Fruit fly (Drosophila melanogaster) whole organism, embryonic: Measurements from ENCODE around the gene Caper.

Source experiments
- Abd-B ChIP-seq: fragments of 200-800 bp; sonication (Bioruptor generic); optimal IDR thresholded peaks from 2 replicates; lab custom pipeline; 2018; ENCODE audit warnings: missing biosample characterization, mild to moderate bottlenecking, missing genetic modification characterization, moderate library complexity
- Blimp-1 ChIP-seq: fragments of 200-800 bp; sonication (Bioruptor generic); optimal IDR thresholded peaks from 3 replicates; lab custom pipeline; 2018; ENCODE audit warnings: missing biosample characterization, missing genetic modification characterization, mild to moderate bottlenecking, moderate library complexity, missing genetic modification reagents
- CG10274 ChIP-seq: fragments of 200-800 bp; sonication (Bioruptor generic); optimal IDR thresholded peaks from 3 replicates; lab custom pipeline; 2017; ENCODE audit warnings: missing biosample characterization, mild to moderate bottlenecking, missing genetic modification characterization
- CG10321 ChIP-seq: fragments of 200-800 bp; sonication (Bioruptor generic); IDR thresholded peaks from 2 replicates; pipeline ENCODE4 v1.3.6; 2022; ENCODE audit warnings: missing biosample characterization, missing genetic modification characterization
- CG10431 ChIP-seq: fragments of 200-800 bp; sonication (Bioruptor generic); optimal IDR thresholded peaks from 3 replicates; lab custom pipeline; 2018; ENCODE audit warnings: missing biosample characterization, mild to moderate bottlenecking, missing genetic modification characterization
- CG13894 ChIP-seq: fragments of 200-800 bp; sonication (Bioruptor generic); optimal IDR thresholded peaks from 3 replicates; lab custom pipeline; 2018; ENCODE audit warnings: missing biosample characterization, mild to moderate bottlenecking, missing genetic modification characterization, moderate library complexity
- CG15269 ChIP-seq: fragments of 200-800 bp; sonication (Bioruptor generic); optimal IDR thresholded peaks from 2 replicates; lab custom pipeline; 2018; ENCODE audit warnings: missing biosample characterization, mild to moderate bottlenecking, missing genetic modification characterization, moderate library complexity
- CG1603 ChIP-seq: fragments of 200-800 bp; sonication (Bioruptor generic); optimal IDR thresholded peaks from 2 replicates; lab custom pipeline; 2019; ENCODE audit warnings: missing biosample characterization, mild to moderate bottlenecking, missing genetic modification characterization, moderate library complexity
- CG30403 ChIP-seq: fragments of 200-800 bp; sonication (Bioruptor generic); optimal IDR thresholded peaks from 3 replicates; lab custom pipeline; 2016; ENCODE audit warnings: missing biosample characterization, missing genetic modification characterization
- CG31441 ChIP-seq: fragments of 200-800 bp; sonication (Bioruptor generic); IDR thresholded peaks from 2 replicates; pipeline ENCODE4 v1.3.6; 2022; ENCODE audit warnings: missing biosample characterization, missing genetic modification characterization
- CG32772 ChIP-seq: fragments of 200-800 bp; sonication (Bioruptor generic); IDR thresholded peaks from 2 replicates; pipeline ENCODE4 v1.3.6; 2022; ENCODE audit warnings: missing biosample characterization, missing genetic modification characterization
- CG34422 ChIP-seq: fragments of 200-800 bp; sonication (Bioruptor generic); IDR thresholded peaks from 3 replicates; pipeline ENCODE4 v1.3.6; 2022; ENCODE audit warnings: missing biosample characterization, missing genetic modification characterization
- CG42726 ChIP-seq: fragments of 200-800 bp; sonication (Bioruptor generic); IDR thresholded peaks from 2 replicates; pipeline ENCODE4 v1.3.6; 2022; ENCODE audit warnings: missing biosample characterization, missing genetic modification characterization; ENCODE audit not compliant: partially characterized antibody
- CG4820 ChIP-seq: fragments of 200-800 bp; sonication (Bioruptor generic); optimal IDR thresholded peaks from 3 replicates; lab custom pipeline; 2016; ENCODE audit warnings: missing biosample characterization, missing genetic modification characterization
- CG8359 ChIP-seq: fragments of 200-800 bp; sonication (Bioruptor generic); optimal IDR thresholded peaks from 2 replicates; lab custom pipeline; 2017; ENCODE audit warnings: missing biosample characterization, mild to moderate bottlenecking, missing genetic modification characterization, borderline replicate concordance
- CG9797 ChIP-seq: fragments of 200-800 bp; sonication (Bioruptor generic); optimal IDR thresholded peaks from 3 replicates; lab custom pipeline; 2018; ENCODE audit warnings: missing biosample characterization, mild to moderate bottlenecking, missing genetic modification characterization
- CHES-1-like ChIP-seq: fragments of 200-800 bp; sonication (Bioruptor generic); optimal IDR thresholded peaks from 2 replicates; lab custom pipeline; 2016; ENCODE audit warnings: missing biosample characterization, missing genetic modification characterization
- Drgx ChIP-seq: fragments of 200-800 bp; sonication (Bioruptor generic); IDR thresholded peaks from 2 replicates; pipeline ENCODE4 v1.3.6; 2022; ENCODE audit warnings: missing biosample characterization, missing genetic modification characterization
- E2f1 ChIP-seq: fragments of 200-800 bp; sonication (Bioruptor generic); IDR thresholded peaks from 2 replicates; pipeline ENCODE4 v1.3.6; 2022; ENCODE audit warnings: missing biosample characterization, missing genetic modification characterization
- Fer1 ChIP-seq: fragments of 200-800 bp; sonication (Bioruptor generic); optimal IDR thresholded peaks from 2 replicates; lab custom pipeline; 2017; ENCODE audit warnings: missing biosample characterization, mild to moderate bottlenecking, missing genetic modification characterization
- Gsc ChIP-seq: fragments of 200-800 bp; sonication (Bioruptor generic); IDR thresholded peaks from 2 replicates; pipeline ENCODE4 v1.3.6; 2022; ENCODE audit warnings: missing biosample characterization, missing genetic modification characterization
- HLH54F ChIP-seq: fragments of 200-800 bp; sonication (Bioruptor generic); optimal IDR thresholded peaks from 3 replicates; lab custom pipeline; 2016; ENCODE audit warnings: missing biosample characterization, missing genetic modification characterization
- Hmr ChIP-seq: fragments of 200-800 bp; sonication (Bioruptor generic); optimal IDR thresholded peaks from 3 replicates; lab custom pipeline; 2017; ENCODE audit warnings: mild to moderate bottlenecking, missing biosample characterization, missing genetic modification reagents, missing genetic modification characterization
- Meics ChIP-seq: fragments of 200-800 bp; sonication (Bioruptor generic); optimal IDR thresholded peaks from 2 replicates; lab custom pipeline; 2017; ENCODE audit warnings: missing biosample characterization, mild to moderate bottlenecking, missing genetic modification characterization
- PHDP ChIP-seq: fragments of 200-800 bp; sonication (Bioruptor generic); optimal IDR thresholded peaks from 3 replicates; lab custom pipeline; 2018; ENCODE audit warnings: missing biosample characterization, mild to moderate bottlenecking, missing genetic modification characterization, moderate library complexity
- Sox102F ChIP-seq: fragments of 200-800 bp; sonication (Bioruptor generic); optimal IDR thresholded peaks from 2 replicates; lab custom pipeline; 2018; ENCODE audit warnings: missing biosample characterization, mild to moderate bottlenecking, missing genetic modification characterization, moderate library complexity
- Taf1 ChIP-seq: fragments of 200-800 bp; sonication (Bioruptor generic); IDR thresholded peaks from 2 replicates; pipeline ENCODE4 v1.3.6; 2022; ENCODE audit warnings: missing biosample characterization, missing genetic modification characterization
- Xrp1 ChIP-seq: fragments of 200-800 bp; sonication (Bioruptor generic); IDR thresholded peaks from 2 replicates; pipeline ENCODE4 v1.3.6; 2022; ENCODE audit warnings: missing biosample characterization, missing genetic modification characterization
- az2 ChIP-seq: fragments of 200-800 bp; sonication (Bioruptor generic); optimal IDR thresholded peaks from 3 replicates; lab custom pipeline; 2016; ENCODE audit warnings: missing biosample characterization, missing genetic modification characterization
- cg ChIP-seq: fragments of 200-800 bp; sonication (Bioruptor generic); optimal IDR thresholded peaks from 3 replicates; lab custom pipeline; 2019; ENCODE audit warnings: missing biosample characterization, mild to moderate bottlenecking, missing genetic modification characterization, moderate library complexity
- dmrt11E ChIP-seq: fragments of 200-800 bp; sonication (Bioruptor generic); optimal IDR thresholded peaks from 3 replicates; lab custom pipeline; 2018; ENCODE audit warnings: missing biosample characterization, mild to moderate bottlenecking, missing genetic modification characterization, moderate library complexity
- eyg ChIP-seq: fragments of 200-800 bp; sonication (Bioruptor generic); optimal IDR thresholded peaks from 3 replicates; lab custom pipeline; 2016; ENCODE audit warnings: missing biosample characterization, missing genetic modification characterization
- gt ChIP-seq: fragments of 200-800 bp; sonication (Bioruptor generic); IDR thresholded peaks from 2 replicates; pipeline ENCODE4 v1.3.6; 2022; ENCODE audit warnings: missing biosample characterization, missing genetic modification characterization
- ind ChIP-seq: fragments of 200-800 bp; sonication (Bioruptor generic); optimal IDR thresholded peaks from 3 replicates; lab custom pipeline; 2016; ENCODE audit warnings: missing biosample characterization, missing genetic modification characterization
- inv ChIP-seq: fragments of 200-800 bp; sonication (Bioruptor generic); IDR thresholded peaks from 2 replicates; pipeline ENCODE4 v1.3.6; 2022; ENCODE audit warnings: missing biosample characterization, missing genetic modification characterization; ENCODE audit not compliant: partially characterized antibody
- lov ChIP-seq, 2 experiments: fragments of 200-800 bp in 1 of 2; fragments of >200 bp in 1 of 2; sonication (Bioruptor generic) in 1 of 2; IDR thresholded peaks in 1 of 2; optimal IDR thresholded peaks in 1 of 2; 2 replicates in 1 of 2; 3 replicates in 1 of 2; pipeline versions ENCODE4 v1.3.6 to Lab custom; 2017 to 2022; ENCODE audit warnings: missing biosample characterization in 1 of 2, missing genetic modification characterization in 1 of 2
- nmo ChIP-seq: fragments of 200-800 bp; sonication (Bioruptor generic); optimal IDR thresholded peaks from 2 replicates; lab custom pipeline; 2018; ENCODE audit warnings: missing biosample characterization, mild to moderate bottlenecking, missing genetic modification characterization, moderate library complexity
- phol ChIP-seq: fragments of 200-800 bp; sonication (Bioruptor generic); optimal IDR thresholded peaks from 3 replicates; lab custom pipeline; 2018; ENCODE audit warnings: missing biosample characterization, mild to moderate bottlenecking, missing genetic modification characterization, moderate library complexity
- pum ChIP-seq: fragments of 200-800 bp; sonication (Bioruptor generic); optimal IDR thresholded peaks from 2 replicates; lab custom pipeline; 2016; ENCODE audit warnings: missing biosample characterization, missing genetic modification characterization
- sens ChIP-seq: fragments of 200-800 bp; sonication (Bioruptor generic); peaks from one replicate; lab custom pipeline; 2016; ENCODE audit warnings: missing biosample characterization, missing genetic modification characterization
- sob ChIP-seq: fragments of 200-800 bp; sonication (Bioruptor generic); IDR thresholded peaks from 2 replicates; pipeline ENCODE4 v1.3.6; 2022; ENCODE audit warnings: missing biosample characterization, missing genetic modification characterization
- twi ChIP-seq: fragments of 200-800 bp; optimal IDR thresholded peaks from 2 replicates; lab custom pipeline; 2019; ENCODE audit warnings: missing biosample characterization, mild to moderate bottlenecking, missing genetic modification characterization, moderate library complexity
- unpg ChIP-seq: fragments of 200-800 bp; sonication (Bioruptor generic); optimal IDR thresholded peaks from 3 replicates; lab custom pipeline; 2018; ENCODE audit warnings: missing biosample characterization, mild to moderate bottlenecking, missing genetic modification characterization, moderate library complexity
- vvl ChIP-seq: fragments of 200-800 bp; sonication (Bioruptor generic); IDR thresholded peaks from 2 replicates; pipeline ENCODE4 v1.3.6; 2022; ENCODE audit warnings: missing biosample characterization, missing genetic modification characterization
- zen ChIP-seq: fragments of 200-800 bp; sonication (Bioruptor generic); optimal IDR thresholded peaks from 3 replicates; lab custom pipeline; 2018; ENCODE audit warnings: missing biosample characterization, mild to moderate bottlenecking, missing genetic modification characterization, moderate library complexity

Gene Caper

dm6 chr2L:7073011-7073410 is 40.5 kb downstream of the Caper start (continued):
- TF ChIP-seq sob: no peak; the same call in 1 of the 2 replicates
- peak; percentile 27 for TF ChIP-seq CG30403
- TF ChIP-seq lov (optimal IDR thresholded peaks at IDR 0.05; lab: Kevin White, UChicago): no peak
- 0 out of 3 replicates have a peak, but pooled peaks have one; percentile 51 for TF ChIP-seq lov (GFP tag; IDR thresholded peaks at IDR 0.05; lab: Robert Waterston, UW)
- no peak for TF ChIP-seq CG10321 (GFP tag; lab: Robert Waterston, UW)
- TF ChIP-seq Abd-B (GFP tag; lab: Kevin White, UChicago): peak; percentile 10
- 0 out of 2 replicates have a peak, but pooled peaks have one; percentile 23 for TF ChIP-seq CG31441 (GFP tag; lab: Robert Waterston, UW)
- no peak for TF ChIP-seq CG42726 (GFP tag; lab: Robert Waterston, UW)
- TF ChIP-seq nmo: peak; percentile 1
- TF ChIP-seq Taf1 (GFP tag; lab: Robert Waterston, UW): no peak
- TF ChIP-seq az2 (GFP tag; lab: Kevin White, UChicago): peak; percentile 25
- no peak for TF ChIP-seq Gsc (GFP tag; lab: Robert Waterston, UW)
- TF ChIP-seq Hmr (GFP tag; lab: Kevin White, UChicago): peak; percentile 25
- no peak for TF ChIP-seq cg (GFP tag; lab: Kevin White, UChicago)
- TF ChIP-seq CG4820 (GFP tag; lab: Kevin White, UChicago): no peak
- TF ChIP-seq CG1603 (tag; lab: Kevin White, UChicago): peak; percentile 39
- TF ChIP-seq CG34422 (GFP tag; lab: Robert Waterston, UW): 0 out of 3 replicates have a peak, but pooled peaks have one; percentile 8
- TF ChIP-seq CHES-1-like (GFP tag; lab: Kevin White, UChicago): no peak
- peak; percentile 21 for TF ChIP-seq ind (GFP tag; lab: Kevin White, UChicago)
- no peak for TF ChIP-seq CG10431
- no peak for TF ChIP-seq twi (tag; lab: Kevin White, UChicago)
- peak; percentile 45 for TF ChIP-seq dmrt11E
- TF ChIP-seq CG15269: peak; percentile 29
- no peak for TF ChIP-seq Meics (GFP tag; lab: Kevin White, UChicago)
- TF ChIP-seq gt: no peak
- 0 out of 2 replicates have a peak, but pooled peaks have one; percentile 13 for TF ChIP-seq vvl (GFP tag; lab: Robert Waterston, UW)
- peak; percentile 76 for TF ChIP-seq sens (GFP tag; lab: Kevin White, UChicago)
- TF ChIP-seq CG13894 (tag; lab: Kevin White, UChicago): no peak
- no peak for TF ChIP-seq inv
- TF ChIP-seq unpg: peak; percentile 49
- 0 out of 2 replicates have a peak, but pooled peaks have one; percentile 23 for TF ChIP-seq E2f1 (GFP tag; lab: Robert Waterston, UW)
- no peak for TF ChIP-seq CG8359
- no peak for TF ChIP-seq Fer1 (GFP tag; lab: Kevin White, UChicago)
- TF ChIP-seq Drgx (GFP tag; lab: Robert Waterston, UW): peak; percentile 64
- no peak for TF ChIP-seq CG32772 (GFP tag; lab: Robert Waterston, UW)
- peak; percentile 37 for TF ChIP-seq phol (tag; lab: Kevin White, UChicago)
- TF ChIP-seq zen (tag; lab: Kevin White, UChicago): peak; percentile 8
- TF ChIP-seq PHDP (tag; lab: Kevin White, UChicago): peak; percentile 37
- TF ChIP-seq CG10274 (GFP tag; lab: Kevin White, UChicago): no peak
- no peak for TF ChIP-seq CG9797
- no peak for TF ChIP-seq eyg (GFP tag; lab: Kevin White, UChicago)
- no peak for TF ChIP-seq HLH54F (GFP tag; lab: Kevin White, UChicago)
- peak; percentile 37 for TF ChIP-seq Blimp-1 (GFP tag; lab: Kevin White, UChicago)
- TF ChIP-seq pum (GFP tag; lab: Kevin White, UChicago): peak; percentile 6
- peak; percentile 71 for TF ChIP-seq Xrp1 (GFP tag; lab: Robert Waterston, UW)
- TF ChIP-seq Sox102F: peak; percentile 48
